Worm (Caenorhabditis elegans) whole organism, young adult: ENCODE results near the gene hpo-28.

Experiments
- F10E7.11 ChIP-seq: sonication (generic microtip); optimal IDR thresholded peaks from 2 replicates; lab custom pipeline; 2017; ENCODE audit warnings: mild to moderate bottlenecking, missing genetic modification characterization, moderate library complexity, missing compliant biosample characterization
- F23B12.7 ChIP-seq: sonication (generic microtip); optimal IDR thresholded peaks from 2 replicates; lab custom pipeline; 2017; ENCODE audit warnings: missing genetic modification characterization, mild to moderate bottlenecking, missing compliant biosample characterization, antibody characterized with exemption, moderate library complexity; ENCODE audit not compliant: insufficient read depth
- F37B4.10 ChIP-seq: fragments of 200-800 bp; sonication (Bioruptor generic); IDR thresholded peaks from 2 replicates; pipeline ENCODE4 v1.3.6; 2022; ENCODE audit warnings: missing genetic modification characterization, missing compliant biosample characterization
- F49E8.2 ChIP-seq: sonication (generic microtip); optimal IDR thresholded peaks from 3 replicates; lab custom pipeline; 2017; ENCODE audit warnings: missing genetic modification characterization, mild to moderate bottlenecking, missing compliant biosample characterization, antibody characterized with exemption, moderate library complexity; ENCODE audit not compliant: insufficient read depth
- F52B5.7 ChIP-seq: sonication (generic microtip); optimal IDR thresholded peaks from 2 replicates; lab custom pipeline; 2016; ENCODE audit warnings: mild to moderate bottlenecking, missing genetic modification characterization, missing compliant biosample characterization
- F55B11.4 ChIP-seq: sonication (generic microtip); optimal IDR thresholded peaks from 2 replicates; lab custom pipeline; 2016; ENCODE audit warnings: missing compliant biosample characterization, missing genetic modification characterization, borderline replicate concordance; ENCODE audit not compliant: insufficient read depth
- T26A5.8 ChIP-seq: sonication (generic microtip); optimal IDR thresholded peaks from 2 replicates; lab custom pipeline; 2016; ENCODE audit warnings: missing genetic modification characterization, missing compliant biosample characterization
- Y53F4B.3 ChIP-seq: fragments of 200-800 bp; sonication (Bioruptor generic); IDR thresholded peaks from 2 replicates; pipeline ENCODE4 v1.3.6; 2022; ENCODE audit warnings: missing genetic modification reagents, missing genetic modification characterization, missing compliant biosample characterization
- Y56A3A.18 ChIP-seq: fragments of 200-800 bp; sonication (Bioruptor generic); IDR thresholded peaks from 2 replicates; pipeline ENCODE4 v1.3.6; 2022; ENCODE audit warnings: missing genetic modification reagents, missing genetic modification characterization, missing compliant biosample characterization
- Y79H2A.3 ChIP-seq: fragments of 200-800 bp; sonication (Bioruptor generic); conservative IDR thresholded peaks from 2 replicates; pipeline ENCODE4 v1.3.6; 2022; ENCODE audit warnings: missing genetic modification reagents, missing genetic modification characterization, missing compliant biosample characterization
- Y95B8A.8 ChIP-seq: fragments of 200-800 bp; sonication (Bioruptor generic); IDR thresholded peaks from 2 replicates; pipeline ENCODE4 v1.3.6; 2022; ENCODE audit warnings: missing genetic modification reagents, missing genetic modification characterization, missing compliant biosample characterization
- aptf-3 ChIP-seq: fragments of 200-800 bp; sonication (Bioruptor generic); IDR thresholded peaks from 2 replicates; pipeline ENCODE4 v1.3.6; 2022; ENCODE audit warnings: missing genetic modification characterization, missing compliant biosample characterization
- athp-1 ChIP-seq: sonication (generic microtip); optimal IDR thresholded peaks from 2 replicates; lab custom pipeline; 2017; ENCODE audit warnings: mild to moderate bottlenecking, missing genetic modification characterization, missing compliant biosample characterization
- attf-5 ChIP-seq: fragments of 200-800 bp; sonication (Bioruptor generic); optimal IDR thresholded peaks from 2 replicates; lab custom pipeline; 2018; ENCODE audit warnings: mild to moderate bottlenecking, missing genetic modification characterization, missing compliant biosample characterization
- bed-1 ChIP-seq: fragments of 200-800 bp; sonication (Bioruptor generic); IDR thresholded peaks from 2 replicates; pipeline ENCODE4 v1.3.6; 2022; ENCODE audit warnings: missing genetic modification reagents, missing genetic modification characterization, missing compliant biosample characterization
- bed-2 ChIP-seq: fragments of 200-800 bp; sonication (Bioruptor generic); IDR thresholded peaks from 2 replicates; pipeline ENCODE4 v1.3.6; 2022; ENCODE audit warnings: missing genetic modification reagents, missing genetic modification characterization, missing compliant biosample characterization
- cebp-1 ChIP-seq, 2 experiments: fragments of 200-800 bp in 1 of 2; sonication (Bioruptor generic) in 1 of 2; sonication (generic microtip) in 1 of 2; IDR thresholded peaks in 1 of 2; optimal IDR thresholded peaks in 1 of 2; 2 replicates each; pipeline versions ENCODE4 v1.3.6 to Lab custom; 2017 to 2022; ENCODE audit warnings: missing compliant biosample characterization in 2 of 2, missing genetic modification characterization in 2 of 2, mild to moderate bottlenecking in 1 of 2, missing genetic modification reagents in 1 of 2, moderate library complexity in 1 of 2
- ceh-100 ChIP-seq: fragments of 200-800 bp; sonication (Bioruptor generic); IDR thresholded peaks from 2 replicates; pipeline ENCODE4 v1.3.6; 2022; ENCODE audit warnings: missing genetic modification reagents, missing genetic modification characterization, missing compliant biosample characterization
- ceh-27 ChIP-seq: fragments of 200-800 bp; sonication (Bioruptor generic); optimal IDR thresholded peaks from 2 replicates; lab custom pipeline; 2018; ENCODE audit warnings: mild to moderate bottlenecking, missing genetic modification characterization, moderate library complexity, missing compliant biosample characterization
- ceh-91 ChIP-seq: fragments of 200-800 bp; sonication (Bioruptor generic); IDR thresholded peaks from 2 replicates; pipeline ENCODE4 v1.3.6; 2022; ENCODE audit warnings: missing genetic modification reagents, missing genetic modification characterization, missing compliant biosample characterization
- die-1 ChIP-seq: sonication (generic microtip); optimal IDR thresholded peaks from 2 replicates; lab custom pipeline; 2016; ENCODE audit warnings: missing genotype, mild to moderate bottlenecking, missing genetic modification characterization, missing compliant biosample characterization
- egl-44 ChIP-seq: fragments of 200-800 bp; sonication (Bioruptor generic); IDR thresholded peaks from 2 replicates; pipeline ENCODE4 v1.3.6; 2022; ENCODE audit warnings: missing genetic modification reagents, missing genetic modification characterization, missing compliant biosample characterization
- egrh-3 ChIP-seq: fragments of 200-800 bp; sonication (Bioruptor generic); IDR thresholded peaks from 2 replicates; pipeline ENCODE4 v1.3.6; 2022; ENCODE audit warnings: missing genetic modification reagents, missing genetic modification characterization, missing compliant biosample characterization
- him-1 ChIP-seq: sonication (generic microtip); optimal IDR thresholded peaks from 2 replicates; lab custom pipeline; 2016; ENCODE audit warnings: missing genotype, missing genetic modification reagents, missing genetic modification characterization, missing compliant biosample characterization
- hlh-12 ChIP-seq: sonication (generic microtip); optimal IDR thresholded peaks from 2 replicates; lab custom pipeline; 2016; ENCODE audit warnings: missing genetic modification characterization, missing compliant biosample characterization
- hlh-26 ChIP-seq: fragments of 200-800 bp; sonication (Bioruptor generic); conservative IDR thresholded peaks from 2 replicates; pipeline ENCODE4 v1.3.6; 2022; ENCODE audit warnings: missing genetic modification reagents, missing genetic modification characterization, missing compliant biosample characterization
- hmg-1.2 ChIP-seq: fragments of 200-800 bp; sonication (Bioruptor generic); IDR thresholded peaks from 2 replicates; pipeline ENCODE4 v1.3.6; 2022; ENCODE audit warnings: missing genetic modification reagents, missing genetic modification characterization, missing compliant biosample characterization
- hsf-1 ChIP-seq: fragments of 200-800 bp; sonication (Bioruptor generic); IDR thresholded peaks from 2 replicates; pipeline ENCODE4 v1.3.6; 2022; ENCODE audit warnings: missing genetic modification reagents, missing genetic modification characterization, missing compliant biosample characterization
- lin-35 ChIP-seq, 3 experiments: fragments of 150-350 bp in 2 of 3; sonication (generic microtip) in 1 of 3; optimal IDR thresholded peaks; 2 replicates each; lab custom pipeline; 2014 to 2018; ENCODE audit warnings: missing biosample characterization in 3 of 3, missing genetic modification characterization in 3 of 3, missing genetic modification reagents in 3 of 3
- lin-54 ChIP-seq: fragments of 200-800 bp; sonication (Bioruptor generic); optimal IDR thresholded peaks from 2 replicates; lab custom pipeline; 2018; ENCODE audit warnings: mild to moderate bottlenecking, missing genetic modification characterization, missing compliant biosample characterization
- lsy-27 ChIP-seq: sonication (generic microtip); optimal IDR thresholded peaks from 2 replicates; lab custom pipeline; 2017; ENCODE audit warnings: missing genetic modification characterization, mild to moderate bottlenecking, missing compliant biosample characterization, antibody characterized with exemption, missing genotype, borderline replicate concordance; ENCODE audit not compliant: insufficient read depth
- madf-3 ChIP-seq: fragments of 200-800 bp; sonication (Bioruptor generic); IDR thresholded peaks from 2 replicates; pipeline ENCODE4 v1.3.6; 2022; ENCODE audit warnings: missing genetic modification reagents, missing genetic modification characterization, missing compliant biosample characterization
- madf-6 ChIP-seq: fragments of 200-800 bp; sonication (Bioruptor generic); IDR thresholded peaks from 2 replicates; pipeline ENCODE4 v1.3.6; 2022; ENCODE audit warnings: missing genetic modification reagents, missing genetic modification characterization, missing compliant biosample characterization
- mel-28 ChIP-seq: sonication (generic microtip); optimal IDR thresholded peaks from 2 replicates; lab custom pipeline; 2016; ENCODE audit warnings: borderline replicate concordance, mild to moderate bottlenecking, missing genetic modification characterization, missing compliant biosample characterization
- nhr-27 ChIP-seq: fragments of 200-800 bp; sonication (Bioruptor generic); optimal IDR thresholded peaks from 2 replicates; lab custom pipeline; 2018; ENCODE audit warnings: mild to moderate bottlenecking, missing genetic modification characterization, moderate library complexity, missing compliant biosample characterization
- nhr-80 ChIP-seq: sonication (generic microtip); optimal IDR thresholded peaks from 2 replicates; lab custom pipeline; 2016; ENCODE audit warnings: missing genetic modification characterization, missing compliant biosample characterization
- pbrm-1 ChIP-seq: fragments of 200-800 bp; sonication (Bioruptor generic); IDR thresholded peaks from 2 replicates; pipeline ENCODE4 v1.3.6; 2022; ENCODE audit warnings: missing genetic modification reagents, missing genetic modification characterization, missing compliant biosample characterization
- rcor-1 ChIP-seq: fragments of 200-800 bp; sonication (Bioruptor generic); IDR thresholded peaks from 2 replicates; pipeline ENCODE4 v1.3.6; 2022; ENCODE audit warnings: missing genetic modification reagents, missing genetic modification characterization, missing compliant biosample characterization
- repo-1 ChIP-seq: sonication (generic microtip); optimal IDR thresholded peaks from 2 replicates; lab custom pipeline; 2017; ENCODE audit warnings: mild to moderate bottlenecking, missing genetic modification characterization, missing compliant biosample characterization
- snpc-1.1 ChIP-seq: sonication (generic microtip); optimal IDR thresholded peaks from 2 replicates; lab custom pipeline; 2017; ENCODE audit warnings: missing genetic modification characterization, mild to moderate bottlenecking, missing compliant biosample characterization, antibody characterized with exemption, moderate library complexity, missing genotype, missing genetic modification reagents; ENCODE audit not compliant: insufficient read depth
- snpc-1.3 ChIP-seq: sonication (generic microtip); optimal IDR thresholded peaks from 2 replicates; lab custom pipeline; 2017; ENCODE audit warnings: missing genetic modification characterization, mild to moderate bottlenecking, missing compliant biosample characterization, antibody characterized with exemption, moderate library complexity, missing genotype, missing genetic modification reagents; ENCODE audit not compliant: insufficient read depth
- tbx-9 ChIP-seq: sonication (generic microtip); optimal IDR thresholded peaks from 2 replicates; lab custom pipeline; 2016; ENCODE audit warnings: borderline replicate concordance, missing genetic modification characterization, inconsistent platforms, missing compliant biosample characterization
- xnd-1 ChIP-seq: sonication (generic microtip); optimal IDR thresholded peaks from 2 replicates; lab custom pipeline; 2016; ENCODE audit warnings: missing genotype, missing genetic modification reagents, missing genetic modification characterization, missing compliant biosample characterization
- zfh-2 ChIP-seq: fragments of 200-800 bp; sonication (Bioruptor generic); conservative IDR thresholded peaks from 2 replicates; pipeline ENCODE4 v1.3.6; 2022; ENCODE audit warnings: missing genetic modification reagents, missing genetic modification characterization, missing compliant biosample characterization
- ztf-3 ChIP-seq: fragments of 200-800 bp; sonication (Bioruptor generic); optimal IDR thresholded peaks from 2 replicates; lab custom pipeline; 2018; ENCODE audit warnings: mild to moderate bottlenecking, missing genetic modification characterization, missing compliant biosample characterization

Gene hpo-28

DNA sequence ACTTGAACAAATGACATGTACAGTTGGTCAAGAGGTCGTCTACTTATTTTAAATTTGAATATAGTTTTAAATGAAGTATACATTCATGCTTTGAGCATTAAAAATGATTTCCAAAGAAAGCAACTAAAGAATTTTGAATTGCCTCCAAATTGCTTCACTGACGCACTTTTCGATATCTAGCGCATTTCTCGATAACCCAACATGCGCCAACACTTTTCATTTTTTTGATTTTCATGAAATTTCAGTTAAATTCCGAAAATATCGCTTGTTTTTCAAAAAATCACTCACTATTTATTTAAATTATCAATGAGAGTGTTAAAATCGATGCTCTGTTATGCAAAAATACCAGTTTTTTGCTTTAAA is 10.7 kb upstream of the hpo-28 start (continued):
- peak; percentile 40 for TF ChIP-seq snpc-1.3 (tag; lab: Kevin White, UChicago)
- no peak for TF ChIP-seq tbx-9 (tag; lab: Kevin White, UChicago)
- TF ChIP-seq lin-35 (GFP tag; optimal IDR thresholded peaks at IDR 0.05; lab: Kevin White, UChicago), result peak; percentile 48 to 75 (median 60)
- TF ChIP-seq bed-2 (GFP tag; lab: Robert Waterston, UW), result no peak
- TF ChIP-seq ceh-100 (GFP tag; lab: Robert Waterston, UW), result no peak
- no peak for TF ChIP-seq Y53F4B.3
- TF ChIP-seq ceh-91 (GFP tag; lab: Robert Waterston, UW), result peak; percentile 39; the same call in 1 of the 2 replicates
- no peak for TF ChIP-seq F10E7.11 (tag; lab: Kevin White, UChicago)
- TF ChIP-seq nhr-27 (tag; lab: Kevin White, UChicago), result no peak
- TF ChIP-seq egrh-3 (GFP tag; lab: Robert Waterston, UW), result no peak
- TF ChIP-seq lsy-27 (tag; lab: Kevin White, UChicago), result no peak
- 0 out of 2 replicates have a peak, but pooled peaks have one; percentile 17 for TF ChIP-seq madf-3
- TF ChIP-seq F23B12.7 (tag; lab: Kevin White, UChicago), result peak; percentile 22
- TF ChIP-seq hlh-12 (tag; lab: Kevin White, UChicago), result no peak
- no peak for TF ChIP-seq hlh-26
- peak; percentile 8 for TF ChIP-seq him-1 (tag; lab: Kevin White, UChicago)
- no peak for TF ChIP-seq mel-28 (tag; lab: Kevin White, UChicago)
- peak; percentile 50; the same call in 1 of the 2 replicates for TF ChIP-seq pbrm-1
- no peak for TF ChIP-seq athp-1 (tag; lab: Kevin White, UChicago)
- TF ChIP-seq egl-44, result no peak
- peak; percentile 48; the same call in 1 of the 2 replicates for TF ChIP-seq hsf-1
- TF ChIP-seq cebp-1 (GFP tag; IDR thresholded peaks at IDR 0.05; lab: Robert Waterston, UW), result no peak
- TF ChIP-seq cebp-1 (tag; optimal IDR thresholded peaks at IDR 0.05; lab: Kevin White, UChicago), result no peak
- TF ChIP-seq lin-54 (GFP tag; lab: Kevin White, UChicago), result peak; percentile 98
- no peak for TF ChIP-seq attf-5 (GFP tag; lab: Kevin White, UChicago)
- TF ChIP-seq zfh-2 (GFP tag; lab: Robert Waterston, UW), result no peak
- no peak for TF ChIP-seq Y95B8A.8
- no peak for TF ChIP-seq die-1 (tag; lab: Kevin White, UChicago)
- TF ChIP-seq F37B4.10 (GFP tag; lab: Robert Waterston, UW), result no peak
- peak; percentile 42; the same call in 1 of the 2 replicates for TF ChIP-seq rcor-1 (GFP tag; lab: Robert Waterston, UW)
- no peak for TF ChIP-seq ztf-3 (GFP tag; lab: Kevin White, UChicago)
- no peak for TF ChIP-seq nhr-80 (tag; lab: Kevin White, UChicago)
- no peak for TF ChIP-seq F55B11.4 (tag; lab: Kevin White, UChicago)
- no peak for TF ChIP-seq ceh-27 (GFP tag; lab: Kevin White, UChicago)
- peak; percentile 76 for TF ChIP-seq xnd-1 (tag; lab: Kevin White, UChicago)
- TF ChIP-seq hmg-1.2 (GFP tag; lab: Robert Waterston, UW), result no peak

DNA sequence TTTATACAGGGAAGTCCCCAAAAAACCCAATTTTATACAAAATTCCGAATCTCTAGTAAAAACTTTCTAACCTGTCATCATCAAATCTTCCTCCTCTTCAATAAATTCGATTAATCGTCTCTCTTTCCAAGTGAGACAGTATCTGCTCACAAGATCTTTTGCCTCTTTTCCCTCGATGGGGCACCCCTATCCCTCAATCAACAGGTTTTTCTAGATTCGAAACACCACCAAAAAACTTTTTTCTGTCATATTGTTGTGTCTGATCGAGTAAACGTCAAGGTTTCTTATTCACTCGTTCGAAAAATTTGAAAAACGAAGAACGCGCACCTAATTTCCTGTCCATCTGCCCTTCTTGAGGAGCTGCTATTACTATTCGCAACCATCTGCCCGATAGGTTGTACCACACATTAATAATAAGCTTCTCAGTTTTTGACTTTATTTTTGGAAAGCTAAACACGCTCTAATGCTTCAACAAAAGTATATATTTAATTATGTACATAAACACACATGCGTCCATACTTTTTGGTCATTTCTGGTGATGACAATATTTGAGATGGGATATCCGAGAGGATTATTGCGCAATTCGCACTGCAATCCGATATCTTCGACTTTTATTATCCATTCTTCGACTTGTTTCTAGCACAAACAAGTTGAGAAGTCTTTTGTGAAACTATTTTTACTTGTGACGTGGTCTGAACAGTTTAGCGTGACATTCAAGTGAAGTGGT is 10.1 kb upstream of the hpo-28 start:
- TF ChIP-seq snpc-1.1 (tag; lab: Kevin White, UChicago) (no peak), repo-1 (tag; lab: Kevin White, UChicago) (no peak), snpc-1.3 (tag; lab: Kevin White, UChicago) (no peak), F52B5.7 (tag; lab: Kevin White, UChicago) (no peak), T26A5.8 (tag; lab: Kevin White, UChicago) (no peak), Y79H2A.3 (GFP tag; lab: Robert Waterston, UW) (no peak), F49E8.2 (tag; lab: Kevin White, UChicago) (no peak), hsf-1 (no peak), lsy-27 (tag; lab: Kevin White, UChicago) (no peak), rcor-1 (GFP tag; lab: Robert Waterston, UW) (no peak), Y56A3A.18 (GFP tag; lab: Robert Waterston, UW) (no peak), aptf-3 (GFP tag; lab: Robert Waterston, UW) (no peak), madf-6 (GFP tag; lab: Robert Waterston, UW) (no peak), bed-1 (GFP tag; lab: Robert Waterston, UW) (no peak)
